Fruit fly (Drosophila melanogaster) whole organism, embryonic: ENCODE results near the gene Ptth.
A peak's percentile ranks its signal among the peaks of the same experiment; 100 is the strongest.

ENCODE experiments used
- Aef1 ChIP-seq: fragments of 200-800 bp; sonication (Bioruptor generic); IDR thresholded peaks from 3 replicates; pipeline ENCODE4 v1.3.6; 2022; ENCODE audit warnings: missing biosample characterization, missing genetic modification characterization
- CG10366 ChIP-seq: fragments of 200-800 bp; sonication (Bioruptor generic); IDR thresholded peaks from 2 replicates; pipeline ENCODE4 v1.3.6; 2022; ENCODE audit warnings: missing biosample characterization, missing genetic modification characterization
- CG11723 ChIP-seq: fragments of 200-800 bp; sonication (Bioruptor generic); optimal IDR thresholded peaks from 2 replicates; lab custom pipeline; 2017; ENCODE audit warnings: missing biosample characterization, mild to moderate bottlenecking, missing genetic modification characterization
- CG12219 ChIP-seq: fragments of 200-800 bp; sonication (Bioruptor generic); optimal IDR thresholded peaks from 3 replicates; lab custom pipeline; 2018; ENCODE audit warnings: missing biosample characterization, mild to moderate bottlenecking, missing genetic modification characterization
- CG15011 ChIP-seq: fragments of 200-800 bp; sonication (Bioruptor generic); optimal IDR thresholded peaks from 3 replicates; lab custom pipeline; 2018; ENCODE audit warnings: missing biosample characterization, mild to moderate bottlenecking, missing genetic modification characterization
- CG1529 ChIP-seq: fragments of 200-800 bp; sonication (Bioruptor generic); optimal IDR thresholded peaks from 3 replicates; lab custom pipeline; 2018; ENCODE audit warnings: missing biosample characterization, missing genetic modification characterization
- CG17612 ChIP-seq: fragments of 200-800 bp; sonication (Bioruptor generic); IDR thresholded peaks from 2 replicates; pipeline ENCODE4 v1.3.6; 2022; ENCODE audit warnings: missing biosample characterization, missing genetic modification characterization
- CG18011 ChIP-seq: fragments of 200-800 bp; sonication (Bioruptor generic); optimal IDR thresholded peaks from 2 replicates; lab custom pipeline; 2017; ENCODE audit warnings: missing biosample characterization, missing genetic modification characterization, mild to moderate bottlenecking, moderate library complexity, missing genotype
- CG18262 ChIP-seq: fragments of 200-800 bp; optimal IDR thresholded peaks from 3 replicates; lab custom pipeline; 2019; ENCODE audit warnings: missing biosample characterization, mild to moderate bottlenecking, missing genetic modification characterization, moderate library complexity
- CG18764 ChIP-seq: fragments of 200-800 bp; sonication (Bioruptor generic); optimal IDR thresholded peaks from 3 replicates; lab custom pipeline; 2016; ENCODE audit warnings: missing biosample characterization, missing genetic modification characterization
- CG30020 ChIP-seq: fragments of 200-800 bp; optimal IDR thresholded peaks from 2 replicates; lab custom pipeline; 2019; ENCODE audit warnings: missing biosample characterization, mild to moderate bottlenecking, missing genetic modification characterization, moderate library complexity
- CG34422 ChIP-seq: fragments of 200-800 bp; sonication (Bioruptor generic); IDR thresholded peaks from 3 replicates; pipeline ENCODE4 v1.3.6; 2022; ENCODE audit warnings: missing biosample characterization, missing genetic modification characterization
- CG5953 ChIP-seq: fragments of 200-800 bp; sonication (Bioruptor generic); IDR thresholded peaks from 2 replicates; pipeline ENCODE4 v1.3.6; 2022; ENCODE audit warnings: missing biosample characterization, missing genetic modification characterization
- CG6175 ChIP-seq: fragments of 200-800 bp; sonication (Bioruptor generic); IDR thresholded peaks from 3 replicates; pipeline ENCODE4 v1.3.6; 2022; ENCODE audit warnings: missing biosample characterization, missing genetic modification characterization
- CG6272 ChIP-seq: fragments of 200-800 bp; sonication (Bioruptor generic); IDR thresholded peaks from 2 replicates; pipeline ENCODE4 v1.3.6; 2022; ENCODE audit warnings: missing biosample characterization, missing genetic modification characterization
- CG7357 ChIP-seq: fragments of 200-800 bp; sonication (Bioruptor generic); IDR thresholded peaks from 3 replicates; pipeline ENCODE4 v1.3.6; 2022; ENCODE audit warnings: missing biosample characterization, missing genetic modification characterization
- CG7556 ChIP-seq: fragments of 200-800 bp; sonication (Bioruptor generic); optimal IDR thresholded peaks from 2 replicates; lab custom pipeline; 2017; ENCODE audit warnings: missing biosample characterization, mild to moderate bottlenecking, missing genetic modification characterization
- D19B ChIP-seq: fragments of 200-800 bp; sonication (Bioruptor generic); optimal IDR thresholded peaks from 2 replicates; lab custom pipeline; 2017; ENCODE audit warnings: missing biosample characterization, mild to moderate bottlenecking, missing genetic modification characterization
- E2f1 ChIP-seq: fragments of 200-800 bp; sonication (Bioruptor generic); IDR thresholded peaks from 2 replicates; pipeline ENCODE4 v1.3.6; 2022; ENCODE audit warnings: missing biosample characterization, missing genetic modification characterization
- Ets97D ChIP-seq: fragments of 200-800 bp; sonication (Bioruptor generic); optimal IDR thresholded peaks from 3 replicates; lab custom pipeline; 2016; ENCODE audit warnings: missing biosample characterization, missing genetic modification characterization
- HLH54F ChIP-seq: fragments of 200-800 bp; sonication (Bioruptor generic); optimal IDR thresholded peaks from 3 replicates; lab custom pipeline; 2016; ENCODE audit warnings: missing biosample characterization, missing genetic modification characterization
- Hr39 ChIP-seq: fragments of >200 bp; optimal IDR thresholded peaks from 2 replicates; lab custom pipeline; 2017
- Hsf ChIP-seq: fragments of 200-800 bp; sonication (Bioruptor generic); optimal IDR thresholded peaks from 3 replicates; lab custom pipeline; 2016; ENCODE audit warnings: missing biosample characterization, missing genetic modification characterization
- Neu2 ChIP-seq: fragments of 200-800 bp; sonication (Bioruptor generic); optimal IDR thresholded peaks from 3 replicates; lab custom pipeline; 2016; ENCODE audit warnings: missing biosample characterization, missing genetic modification characterization, borderline replicate concordance
- Optix ChIP-seq: fragments of 200-800 bp; sonication (Bioruptor generic); IDR thresholded peaks from 3 replicates; pipeline ENCODE4 v1.3.6; 2022; ENCODE audit warnings: missing biosample characterization, missing genetic modification characterization
- PHDP ChIP-seq: fragments of 200-800 bp; sonication (Bioruptor generic); optimal IDR thresholded peaks from 3 replicates; lab custom pipeline; 2018; ENCODE audit warnings: missing biosample characterization, mild to moderate bottlenecking, missing genetic modification characterization, moderate library complexity
- Rfx ChIP-seq: fragments of 200-800 bp; sonication (Bioruptor generic); IDR thresholded peaks from 2 replicates; pipeline ENCODE4 v1.3.6; 2022; ENCODE audit warnings: missing biosample characterization, missing genetic modification characterization
- Ssrp ChIP-seq: fragments of 200-800 bp; sonication (Bioruptor generic); optimal IDR thresholded peaks from 2 replicates; lab custom pipeline; 2018; ENCODE audit warnings: missing biosample characterization, mild to moderate bottlenecking, missing genetic modification characterization, moderate library complexity
- YL-1 ChIP-seq: fragments of 200-800 bp; sonication (Bioruptor generic); optimal IDR thresholded peaks from 3 replicates; lab custom pipeline; 2017; ENCODE audit warnings: missing biosample characterization, mild to moderate bottlenecking, missing genetic modification characterization
- ci ChIP-seq: fragments of 200-800 bp; sonication (Bioruptor generic); IDR thresholded peaks from 3 replicates; pipeline ENCODE4 v1.3.6; 2022; ENCODE audit warnings: missing biosample characterization, missing genetic modification characterization
- corto ChIP-seq: fragments of 200-800 bp; sonication (Bioruptor generic); optimal IDR thresholded peaks from 2 replicates; lab custom pipeline; 2016; ENCODE audit warnings: missing biosample characterization, mild to moderate bottlenecking, missing genetic modification characterization, moderate library complexity
- dan ChIP-seq: fragments of 200-800 bp; sonication (Bioruptor generic); IDR thresholded peaks from 2 replicates; pipeline ENCODE4 v1.3.6; 2022; ENCODE audit warnings: missing biosample characterization, missing genetic modification characterization
- dmrt11E ChIP-seq: fragments of 200-800 bp; sonication (Bioruptor generic); optimal IDR thresholded peaks from 3 replicates; lab custom pipeline; 2018; ENCODE audit warnings: missing biosample characterization, mild to moderate bottlenecking, missing genetic modification characterization, moderate library complexity
- fd3F ChIP-seq: fragments of 200-800 bp; sonication (Bioruptor generic); optimal IDR thresholded peaks from 2 replicates; lab custom pipeline; 2018; ENCODE audit warnings: missing biosample characterization, mild to moderate bottlenecking, missing genetic modification characterization, moderate library complexity
- grau ChIP-seq: fragments of 200-800 bp; optimal IDR thresholded peaks from 3 replicates; lab custom pipeline; 2019; ENCODE audit warnings: missing biosample characterization, mild to moderate bottlenecking, missing genetic modification characterization, moderate library complexity
- gro ChIP-seq: fragments of 200-800 bp; sonication (Bioruptor generic); optimal IDR thresholded peaks from 2 replicates; lab custom pipeline; 2016; ENCODE audit warnings: missing biosample characterization, missing genetic modification characterization
- gsb ChIP-seq: fragments of 200-800 bp; sonication (Bioruptor generic); IDR thresholded peaks from 2 replicates; pipeline ENCODE4 v1.3.6; 2022; ENCODE audit warnings: missing biosample characterization, missing genetic modification characterization
- insv ChIP-seq, 2 experiments: fragments of 200-800 bp; sonication (Bioruptor generic); optimal IDR thresholded peaks; 3 replicates each; lab custom pipeline; 2016 to 2018; ENCODE audit warnings: missing biosample characterization in 2 of 2, missing genetic modification characterization in 2 of 2
- jumu ChIP-seq: fragments of 200-800 bp; sonication (Bioruptor generic); optimal IDR thresholded peaks from 3 replicates; lab custom pipeline; 2016; ENCODE audit warnings: missing biosample characterization, missing genetic modification characterization
- lbe ChIP-seq: fragments of 200-800 bp; sonication (Bioruptor generic); optimal IDR thresholded peaks from 2 replicates; lab custom pipeline; 2016; ENCODE audit warnings: missing biosample characterization, mild to moderate bottlenecking, missing genetic modification characterization
- luna ChIP-seq: fragments of 200-800 bp; sonication (Bioruptor generic); optimal IDR thresholded peaks from 2 replicates; lab custom pipeline; 2016; ENCODE audit warnings: missing biosample characterization, missing genetic modification characterization
- maf-S ChIP-seq: fragments of 200-800 bp; sonication (Bioruptor generic); optimal IDR thresholded peaks from 2 replicates; lab custom pipeline; 2016; ENCODE audit warnings: missing biosample characterization, missing genetic modification characterization
- p53 ChIP-seq: fragments of 200-800 bp; sonication (Bioruptor generic); optimal IDR thresholded peaks from 2 replicates; lab custom pipeline; 2016; ENCODE audit warnings: missing biosample characterization, missing genetic modification characterization
- rib ChIP-seq: fragments of 200-800 bp; sonication (Bioruptor generic); IDR thresholded peaks from 2 replicates; pipeline ENCODE4 v1.3.6; 2022; ENCODE audit warnings: missing biosample characterization, missing genetic modification characterization
- ro ChIP-seq: fragments of 200-800 bp; sonication (Bioruptor generic); IDR thresholded peaks from 2 replicates; pipeline ENCODE4 v1.3.6; 2022; ENCODE audit warnings: missing biosample characterization, missing genetic modification characterization
- sc ChIP-seq, 3 experiments: fragments of >200 bp in 2 of 3; fragments of 200-800 bp in 1 of 3; sonication (Bioruptor generic) in 1 of 3; optimal IDR thresholded peaks; 2 replicates in 2 of 3; 3 replicates in 1 of 3; lab custom pipeline; 2017; ENCODE audit warnings: mild to moderate bottlenecking in 1 of 3, missing biosample characterization in 1 of 3, missing genetic modification characterization in 1 of 3, missing genetic modification reagents in 1 of 3
- scrt ChIP-seq: fragments of 200-800 bp; sonication (Bioruptor generic); optimal IDR thresholded peaks from 2 replicates; lab custom pipeline; 2018; ENCODE audit warnings: missing biosample characterization, mild to moderate bottlenecking, missing genetic modification characterization, moderate library complexity
- sens ChIP-seq: fragments of 200-800 bp; sonication (Bioruptor generic); peaks from one replicate; lab custom pipeline; 2016; ENCODE audit warnings: missing biosample characterization, missing genetic modification characterization
- sisA ChIP-seq: fragments of 200-800 bp; sonication (Bioruptor generic); IDR thresholded peaks from 2 replicates; pipeline ENCODE4 v1.3.6; 2022; ENCODE audit warnings: missing biosample characterization, missing genetic modification characterization
- ttk ChIP-seq: fragments of 200-800 bp; sonication (Bioruptor generic); IDR thresholded peaks from 2 replicates; pipeline ENCODE4 v2.1.2; 2022; ENCODE audit warnings: missing biosample characterization, missing genetic modification characterization
- unpg ChIP-seq: fragments of 200-800 bp; sonication (Bioruptor generic); optimal IDR thresholded peaks from 3 replicates; lab custom pipeline; 2018; ENCODE audit warnings: missing biosample characterization, mild to moderate bottlenecking, missing genetic modification characterization, moderate library complexity
- vfl ChIP-seq: fragments of 200-800 bp; sonication (Bioruptor generic); optimal IDR thresholded peaks from 2 replicates; lab custom pipeline; 2016; ENCODE audit warnings: missing biosample characterization, missing genetic modification characterization
- yki ChIP-seq: fragments of >200 bp; optimal IDR thresholded peaks from 3 replicates; lab custom pipeline; 2018

The Ptth gene

DNA sequence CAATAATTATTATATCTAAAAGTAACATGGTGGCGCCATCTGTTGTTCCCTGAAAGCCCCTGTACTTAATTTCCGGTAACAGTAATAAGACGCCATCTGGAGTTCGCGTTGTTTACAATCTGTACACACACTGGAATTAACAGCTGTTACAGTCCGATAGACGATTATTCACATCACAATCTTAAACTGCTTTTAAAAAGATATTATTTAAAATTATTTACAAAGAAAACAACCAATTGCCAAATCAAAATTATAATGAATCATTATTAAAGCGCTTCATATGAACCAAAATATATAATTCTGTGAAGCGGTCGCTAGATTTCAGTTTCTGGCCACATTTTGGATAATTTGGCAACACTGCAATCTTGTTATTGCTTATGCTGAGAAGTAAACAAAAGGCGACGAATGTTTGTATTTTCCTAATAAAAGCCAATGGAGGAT, 25.8 kb upstream of the Ptth start, which contains the start of gene CG13689 (continued):
- peak in 1 of 2 experiments; percentile 55 for TF ChIP-seq insv (GFP tag; optimal IDR thresholded peaks at IDR 0.05; lab: Kevin White, UChicago)
- TF ChIP-seq ttk = peak; percentile 47; the same call in 1 of the 2 replicates
- TF ChIP-seq CG11723 = no peak
- TF ChIP-seq CG34422 (GFP tag; lab: Robert Waterston, UW) = peak; percentile 72
- no peak for TF ChIP-seq D19B (GFP tag; lab: Kevin White, UChicago)
- TF ChIP-seq ci = 0 out of 3 replicates have a peak, but pooled peaks have one; percentile 37
- TF ChIP-seq CG18764 (GFP tag; lab: Kevin White, UChicago) = peak; percentile 56
- TF ChIP-seq Hr39 (lab: Kevin White, UChicago) = no peak
- TF ChIP-seq CG15011 (GFP tag; lab: Kevin White, UChicago) = no peak
- TF ChIP-seq vfl (GFP tag; lab: Kevin White, UChicago) = peak; percentile 7
- TF ChIP-seq maf-S (GFP tag; lab: Kevin White, UChicago) = no peak
- TF ChIP-seq Ssrp = peak; percentile 14
- no peak for TF ChIP-seq yki (lab: Kevin White, UChicago)
- TF ChIP-seq unpg (GFP tag; lab: Kevin White, UChicago) = no peak
- peak; percentile 52 for TF ChIP-seq grau
- peak; percentile 30 for TF ChIP-seq scrt (GFP tag; lab: Kevin White, UChicago)
- no peak for TF ChIP-seq rib (GFP tag; lab: Robert Waterston, UW)
- TF ChIP-seq CG12219 (GFP tag; lab: Kevin White, UChicago) = no peak
- no peak for TF ChIP-seq lbe (GFP tag; lab: Kevin White, UChicago)
- TF ChIP-seq E2f1 (GFP tag; lab: Robert Waterston, UW) = peak; percentile 57
- TF ChIP-seq CG10366 = peak; percentile 15; the same call in 1 of the 2 replicates
- peak; percentile 64 for TF ChIP-seq YL-1 (GFP tag; lab: Kevin White, UChicago)
- 0 out of 2 replicates have a peak, but pooled peaks have one; percentile 15 for TF ChIP-seq ro (GFP tag; lab: Robert Waterston, UW)
- no peak for TF ChIP-seq corto
- no peak for TF ChIP-seq CG5953 (GFP tag; lab: Robert Waterston, UW)
- TF ChIP-seq sens (GFP tag; lab: Kevin White, UChicago) = peak; percentile 92
- TF ChIP-seq jumu (GFP tag; lab: Kevin White, UChicago) = no peak
- no peak for TF ChIP-seq sc (optimal IDR thresholded peaks at IDR 0.05; lab: Kevin White, UChicago)
- TF ChIP-seq sc (GFP tag; optimal IDR thresholded peaks at IDR 0.05; lab: Kevin White, UChicago) = no peak
- TF ChIP-seq CG17612 (GFP tag; lab: Robert Waterston, UW) = no peak
- TF ChIP-seq CG1529 = no peak
- TF ChIP-seq gsb (GFP tag; lab: Robert Waterston, UW) = no peak
- TF ChIP-seq dmrt11E (tag; lab: Kevin White, UChicago) = peak; percentile 14
- TF ChIP-seq HLH54F (GFP tag; lab: Kevin White, UChicago) = peak; percentile 37
- TF ChIP-seq CG7556 (GFP tag; lab: Kevin White, UChicago) = no peak
- TF ChIP-seq Optix (GFP tag; lab: Robert Waterston, UW) = no peak
- TF ChIP-seq Ets97D (GFP tag; lab: Kevin White, UChicago) = peak; percentile 52
- TF ChIP-seq sisA = peak; percentile 63
- TF ChIP-seq CG6175 (GFP tag; lab: Robert Waterston, UW) = no peak
- no peak for TF ChIP-seq CG6272 (GFP tag; lab: Robert Waterston, UW)
- peak; percentile 79 for TF ChIP-seq Rfx
- no peak for TF ChIP-seq Neu2 (GFP tag; lab: Kevin White, UChicago)
- TF ChIP-seq CG30020 (tag; lab: Kevin White, UChicago) = no peak
- TF ChIP-seq luna (GFP tag; lab: Kevin White, UChicago) = no peak
- no peak for TF ChIP-seq PHDP (tag; lab: Kevin White, UChicago)
- TF ChIP-seq Hsf (GFP tag; lab: Kevin White, UChicago) = peak; percentile 68
- TF ChIP-seq fd3F (GFP tag; lab: Kevin White, UChicago) = no peak
- TF ChIP-seq Aef1 (GFP tag; lab: Robert Waterston, UW) = peak; percentile 46; the same call in 1 of the 3 replicates
- TF ChIP-seq CG18011 (GFP tag; lab: Kevin White, UChicago) = no peak
- peak; percentile 53 for TF ChIP-seq CG18262 (tag; lab: Kevin White, UChicago)
- no peak for TF ChIP-seq CG7357
- no peak for TF ChIP-seq dan (GFP tag; lab: Robert Waterston, UW)
- no peak for TF ChIP-seq p53 (GFP tag; lab: Kevin White, UChicago)
- TF ChIP-seq gro (GFP tag; lab: Kevin White, UChicago) = no peak
